Fruit fly (Drosophila melanogaster): ENCODE data around the gene CG4598.

Gene CG4598

dm6 chr2L:9897296-9897695 lies 21.1 kb upstream of the CG4598 start, which contains the start of gene RpS2 (continued):
- TF ChIP-seq pan (optimal IDR thresholded peaks at IDR 0.05) (no peak), pan (GFP tag; optimal IDR thresholded peaks at IDR 0.05 in 1 of 2, IDR thresholded peaks at IDR 0.05 in 1 of 2) (peak in 1 of 2 experiments; percentile 7), CG8478 (optimal IDR thresholded peaks at IDR 0.05) (no peak), onecut (GFP tag; IDR thresholded peaks at IDR 0.05) (peak; percentile 47; the same call in 1 of the 2 replicates), tap (tag; optimal IDR thresholded peaks at IDR 0.05) (no peak), mld (GFP tag; IDR thresholded peaks at IDR 0.05; ENCODE audit: partially characterized antibody) (peak; percentile 98), kah (GFP tag; optimal IDR thresholded peaks at IDR 0.05) (no peak), CG1602 (GFP tag; optimal IDR thresholded peaks at IDR 0.05) (no peak), emc (GFP tag; optimal IDR thresholded peaks at IDR 0.05) (no peak), mam (GFP tag; optimal IDR thresholded peaks at IDR 0.05) (no peak), grau (tag; optimal IDR thresholded peaks at IDR 0.05) (no peak), dati (GFP tag; IDR thresholded peaks at IDR 0.05) (no peak), org-1 (GFP tag; optimal IDR thresholded peaks at IDR 0.05) (no peak), NFAT (GFP tag; IDR thresholded peaks at IDR 0.05) (peak; percentile 36), CG14014 (GFP tag; IDR thresholded peaks at IDR 0.05) (no peak), jing (GFP tag; optimal IDR thresholded peaks at IDR 0.05) (no peak), croc (GFP tag; conservative IDR thresholded peaks at IDR 0.05) (no peak), CG11093 (GFP tag; IDR thresholded peaks at IDR 0.05) (no peak), esg (GFP tag; conservative IDR thresholded peaks at IDR 0.05) (no peak), CG9932 (GFP tag; IDR thresholded peaks at IDR 0.05) (peak; percentile 77), CG12155 (GFP tag; optimal IDR thresholded peaks at IDR 0.05) (peak; percentile 18), bcd (GFP tag; optimal IDR thresholded peaks at IDR 0.05) (peak; percentile 9), C15 (GFP tag; IDR thresholded peaks at IDR 0.05) (no peak), hbn (GFP tag; IDR thresholded peaks at IDR 0.05; ENCODE audit: partially characterized antibody) (peak; percentile 99), Ptx1 (GFP tag; IDR thresholded peaks at IDR 0.05) (no peak), CG2120 (GFP tag; optimal IDR thresholded peaks at IDR 0.05) (peak; percentile 38), aop (GFP tag; IDR thresholded peaks at IDR 0.05) (no peak), Xrp1 (GFP tag; IDR thresholded peaks at IDR 0.05) (no peak), CG4360 (GFP tag; IDR thresholded peaks at IDR 0.05) (no peak), Dip3 (GFP tag; optimal IDR thresholded peaks at IDR 0.05) (no peak), CG4707 (GFP tag; optimal IDR thresholded peaks at IDR 0.05) (peak; percentile 43), CG31365 (tag; optimal IDR thresholded peaks at IDR 0.05) (no peak), zfh1 (GFP tag; IDR thresholded peaks at IDR 0.05) (no peak), CG13424 (tag; optimal IDR thresholded peaks at IDR 0.05) (peak; percentile 15), tgo (GFP tag; IDR thresholded peaks at IDR 0.05) (no peak), CG14050 (GFP tag; IDR thresholded peaks at IDR 0.05) (no peak), Sox102F (GFP tag; optimal IDR thresholded peaks at IDR 0.05) (no peak), CG1233 (GFP tag; optimal IDR thresholded peaks at IDR 0.05) (no peak), CG8388 (GFP tag; optimal IDR thresholded peaks at IDR 0.05) (peak; percentile 5), ato (GFP tag; IDR thresholded peaks at IDR 0.05; ENCODE audit: partially characterized antibody) (peak; percentile 98), z (GFP tag; IDR thresholded peaks at IDR 0.05) (no peak), ac (GFP tag; optimal IDR thresholded peaks at IDR 0.05) (peak; percentile 10), usp (GFP tag; optimal IDR thresholded peaks at IDR 0.05) (no peak), Antp (GFP tag; optimal IDR thresholded peaks at IDR 0.05) (no peak), MBD-R2 (GFP tag; IDR thresholded peaks at IDR 0.05) (peak; percentile 59), ash1 (GFP tag; optimal IDR thresholded peaks at IDR 0.05) (no peak), bowl (GFP tag; IDR thresholded peaks at IDR 0.05) (no peak), Gug (GFP tag; IDR thresholded peaks at IDR 0.05) (peak; percentile 8; the same call in 1 of the 4 replicates), schlank (tag; optimal IDR thresholded peaks at IDR 0.05) (no peak), bab2 (GFP tag; optimal IDR thresholded peaks at IDR 0.05) (no peak), CG17568 (GFP tag; optimal IDR thresholded peaks at IDR 0.05) (peak; percentile 46), CTCF (GFP tag; optimal IDR thresholded peaks at IDR 0.05) (peak; percentile 30), CG8359 (GFP tag; optimal IDR thresholded peaks at IDR 0.05; ENCODE audit: borderline replicate concordance) (no peak), CG2712 (tag; optimal IDR thresholded peaks at IDR 0.05) (no peak)

Data from whole organism, embryonic.